Fruit fly (Drosophila melanogaster) whole organism, embryonic: ENCODE measurements around the gene CG13124.

Source experiments
- Antp ChIP-seq: fragments of 200-800 bp; sonication (Bioruptor generic); optimal IDR thresholded peaks from 3 replicates; lab custom pipeline; 2016; ENCODE audit warnings: missing biosample characterization, missing genetic modification characterization
- Atf6 ChIP-seq: fragments of 200-800 bp; sonication (Bioruptor generic); IDR thresholded peaks from 2 replicates; pipeline ENCODE4 v1.3.6; 2022; ENCODE audit warnings: missing biosample characterization, missing genetic modification characterization
- B-H1 ChIP-seq: fragments of 200-800 bp; sonication (Bioruptor generic); IDR thresholded peaks from 3 replicates; pipeline ENCODE4 v1.3.6; 2022; ENCODE audit warnings: missing biosample characterization, missing genetic modification characterization
- Bdp1 ChIP-seq: fragments of 200-800 bp; sonication (Bioruptor generic); optimal IDR thresholded peaks from 3 replicates; lab custom pipeline; 2016; ENCODE audit warnings: missing biosample characterization, missing genetic modification characterization
- Bteb2 ChIP-seq: fragments of 200-800 bp; sonication (Bioruptor generic); optimal IDR thresholded peaks from 2 replicates; lab custom pipeline; 2016; ENCODE audit warnings: missing biosample characterization, missing genetic modification characterization
- CG13123 ChIP-seq: fragments of 200-800 bp; sonication (Bioruptor generic); optimal IDR thresholded peaks from 2 replicates; lab custom pipeline; 2016; ENCODE audit warnings: missing biosample characterization, missing genetic modification characterization
- CG13287 ChIP-seq: fragments of 200-800 bp; sonication (Bioruptor generic); IDR thresholded peaks from 2 replicates; pipeline ENCODE4 v1.3.6; 2022; ENCODE audit warnings: missing biosample characterization, missing genetic modification characterization; ENCODE audit not compliant: partially characterized antibody
- CG17612 ChIP-seq: fragments of 200-800 bp; sonication (Bioruptor generic); IDR thresholded peaks from 2 replicates; pipeline ENCODE4 v1.3.6; 2022; ENCODE audit warnings: missing biosample characterization, missing genetic modification characterization
- CG4617 ChIP-seq: fragments of 200-800 bp; sonication (Bioruptor generic); optimal IDR thresholded peaks from 3 replicates; lab custom pipeline; 2016; ENCODE audit warnings: missing biosample characterization, missing genetic modification characterization, borderline replicate concordance
- CG4707 ChIP-seq: fragments of 200-800 bp; sonication (Bioruptor generic); optimal IDR thresholded peaks from 2 replicates; lab custom pipeline; 2018; ENCODE audit warnings: missing biosample characterization, mild to moderate bottlenecking, missing genetic modification characterization, moderate library complexity
- CG4730 ChIP-seq: fragments of 200-800 bp; sonication (Bioruptor generic); IDR thresholded peaks from 2 replicates; pipeline ENCODE4 v1.3.6; 2022; ENCODE audit warnings: missing biosample characterization, missing genetic modification characterization
- CG9727 ChIP-seq: fragments of 200-800 bp; sonication (Bioruptor generic); optimal IDR thresholded peaks from 3 replicates; lab custom pipeline; 2017; ENCODE audit warnings: missing biosample characterization, mild to moderate bottlenecking, missing genetic modification characterization
- CHES-1-like ChIP-seq: fragments of 200-800 bp; sonication (Bioruptor generic); optimal IDR thresholded peaks from 2 replicates; lab custom pipeline; 2016; ENCODE audit warnings: missing biosample characterization, missing genetic modification characterization
- D19A ChIP-seq: fragments of 200-800 bp; optimal IDR thresholded peaks from 3 replicates; lab custom pipeline; 2019; ENCODE audit warnings: missing biosample characterization, mild to moderate bottlenecking, missing genetic modification characterization, moderate library complexity
- Deaf1 ChIP-seq: fragments of 200-800 bp; optimal IDR thresholded peaks from 3 replicates; lab custom pipeline; 2019; ENCODE audit warnings: missing biosample characterization, mild to moderate bottlenecking, missing genetic modification characterization, moderate library complexity
- E2f2 ChIP-seq: fragments of 200-800 bp; sonication (Bioruptor generic); IDR thresholded peaks from 2 replicates; pipeline ENCODE4 v1.3.6; 2022; ENCODE audit warnings: missing biosample characterization, missing genetic modification characterization
- Fer1 ChIP-seq: fragments of 200-800 bp; sonication (Bioruptor generic); optimal IDR thresholded peaks from 2 replicates; lab custom pipeline; 2017; ENCODE audit warnings: missing biosample characterization, mild to moderate bottlenecking, missing genetic modification characterization
- Fer3 ChIP-seq: fragments of 200-800 bp; sonication (Bioruptor generic); optimal IDR thresholded peaks from 2 replicates; lab custom pipeline; 2018; ENCODE audit warnings: missing biosample characterization, mild to moderate bottlenecking, missing genetic modification characterization, moderate library complexity
- HmgD ChIP-seq: fragments of 200-800 bp; sonication (Bioruptor generic); optimal IDR thresholded peaks from 3 replicates; lab custom pipeline; 2016; ENCODE audit warnings: missing biosample characterization, missing genetic modification characterization
- Hr51 ChIP-seq, 2 experiments: fragments of 200-800 bp; sonication (Bioruptor generic); optimal IDR thresholded peaks; 2 replicates in 1 of 2; 3 replicates in 1 of 2; lab custom pipeline; 2016 to 2018; ENCODE audit warnings: missing biosample characterization in 2 of 2, missing genetic modification characterization in 2 of 2, mild to moderate bottlenecking in 1 of 2, moderate library complexity in 1 of 2
- Lhr ChIP-seq: fragments of 200-800 bp; sonication (Bioruptor generic); optimal IDR thresholded peaks from 3 replicates; lab custom pipeline; 2017; ENCODE audit warnings: mild to moderate bottlenecking, missing biosample characterization, missing genetic modification reagents, missing genetic modification characterization
- Mad ChIP-seq: fragments of 200-800 bp; sonication (Bioruptor generic); optimal IDR thresholded peaks from 2 replicates; lab custom pipeline; 2016; ENCODE audit warnings: missing biosample characterization, missing genetic modification characterization
- Pdp1 ChIP-seq, 2 experiments: fragments of 200-800 bp; sonication (Bioruptor generic); optimal IDR thresholded peaks; 3 replicates each; lab custom pipeline; 2016; ENCODE audit warnings: missing biosample characterization in 2 of 2, missing genetic modification characterization in 2 of 2, mild to moderate bottlenecking in 1 of 2, moderate library complexity in 1 of 2
- Rfx ChIP-seq: fragments of 200-800 bp; sonication (Bioruptor generic); IDR thresholded peaks from 2 replicates; pipeline ENCODE4 v1.3.6; 2022; ENCODE audit warnings: missing biosample characterization, missing genetic modification characterization
- Xrp1 ChIP-seq: fragments of 200-800 bp; sonication (Bioruptor generic); IDR thresholded peaks from 2 replicates; pipeline ENCODE4 v1.3.6; 2022; ENCODE audit warnings: missing biosample characterization, missing genetic modification characterization
- ap ChIP-seq: fragments of 200-800 bp; sonication (Bioruptor generic); IDR thresholded peaks from 2 replicates; pipeline ENCODE4 v1.3.6; 2022; ENCODE audit warnings: missing biosample characterization, missing genetic modification characterization
- bcd ChIP-seq: fragments of 200-800 bp; sonication (Bioruptor generic); optimal IDR thresholded peaks from 2 replicates; lab custom pipeline; 2017; ENCODE audit warnings: missing biosample characterization, mild to moderate bottlenecking, missing genetic modification characterization
- bigmax ChIP-seq: fragments of 200-800 bp; sonication (Bioruptor generic); optimal IDR thresholded peaks from 2 replicates; lab custom pipeline; 2018; ENCODE audit warnings: missing biosample characterization, mild to moderate bottlenecking, missing genetic modification characterization
- danr ChIP-seq: fragments of 200-800 bp; sonication (Bioruptor generic); IDR thresholded peaks from 2 replicates; pipeline ENCODE4 v1.3.6; 2022; ENCODE audit warnings: missing biosample characterization, missing genetic modification characterization
- dm ChIP-seq: fragments of 200-800 bp; sonication (Bioruptor generic); optimal IDR thresholded peaks from 3 replicates; lab custom pipeline; 2016; ENCODE audit warnings: missing biosample characterization, missing genetic modification characterization
- emc ChIP-seq: fragments of 200-800 bp; sonication (Bioruptor generic); optimal IDR thresholded peaks from 2 replicates; lab custom pipeline; 2016; ENCODE audit warnings: missing biosample characterization, missing genetic modification characterization
- fru ChIP-seq: fragments of >200 bp; optimal IDR thresholded peaks from 2 replicates; lab custom pipeline; 2017
- gsb ChIP-seq: fragments of 200-800 bp; sonication (Bioruptor generic); IDR thresholded peaks from 2 replicates; pipeline ENCODE4 v1.3.6; 2022; ENCODE audit warnings: missing biosample characterization, missing genetic modification characterization
- her ChIP-seq: fragments of 200-800 bp; sonication (Bioruptor generic); optimal IDR thresholded peaks from 2 replicates; lab custom pipeline; 2016; ENCODE audit warnings: missing biosample characterization, missing genetic modification characterization
- lilli ChIP-seq: fragments of 200-800 bp; sonication (Bioruptor generic); optimal IDR thresholded peaks from 3 replicates; lab custom pipeline; 2016; ENCODE audit warnings: missing biosample characterization, missing genetic modification characterization
- nau ChIP-seq: fragments of 200-800 bp; sonication (Bioruptor generic); optimal IDR thresholded peaks from 3 replicates; lab custom pipeline; 2017; ENCODE audit warnings: missing biosample characterization, mild to moderate bottlenecking, missing genetic modification characterization, missing genetic modification reagents
- odd ChIP-seq: fragments of 200-800 bp; sonication (Bioruptor generic); optimal IDR thresholded peaks from 2 replicates; lab custom pipeline; 2017; ENCODE audit warnings: missing biosample characterization, mild to moderate bottlenecking, missing genetic modification characterization
- otp ChIP-seq: fragments of 200-800 bp; sonication (Bioruptor generic); IDR thresholded peaks from 3 replicates; pipeline ENCODE4, ENCODE4 v1.3.6; 2022; ENCODE audit warnings: missing biosample characterization, missing genetic modification characterization
- pnt ChIP-seq: fragments of 200-800 bp; sonication (Bioruptor generic); optimal IDR thresholded peaks from 3 replicates; lab custom pipeline; 2016; ENCODE audit warnings: missing biosample characterization, missing genetic modification characterization
- prd ChIP-seq, 3 experiments: fragments of >200 bp in 2 of 3; fragments of 200-800 bp in 1 of 3; sonication (Bioruptor generic) in 1 of 3; optimal IDR thresholded peaks in 2 of 3; IDR thresholded peaks in 1 of 3; 2 replicates in 2 of 3; 3 replicates in 1 of 3; pipeline versions ENCODE4 v1.3.6 to Lab custom; 2017 to 2022; ENCODE audit warnings: missing biosample characterization in 1 of 3, missing genetic modification characterization in 1 of 3
- ro ChIP-seq: fragments of 200-800 bp; sonication (Bioruptor generic); IDR thresholded peaks from 2 replicates; pipeline ENCODE4 v1.3.6; 2022; ENCODE audit warnings: missing biosample characterization, missing genetic modification characterization
- row ChIP-seq: fragments of 200-800 bp; sonication (Bioruptor generic); IDR thresholded peaks from 3 replicates; pipeline ENCODE4 v1.3.6; 2022; ENCODE audit warnings: missing biosample characterization, missing genetic modification characterization
- schlank ChIP-seq: fragments of 200-800 bp; sonication (Bioruptor generic); optimal IDR thresholded peaks from 2 replicates; lab custom pipeline; 2018; ENCODE audit warnings: missing biosample characterization, mild to moderate bottlenecking, missing genetic modification characterization
- seq ChIP-seq: fragments of 200-800 bp; sonication (Bioruptor generic); IDR thresholded peaks from 2 replicates; pipeline ENCODE4 v1.3.6; 2022; ENCODE audit warnings: missing biosample characterization, missing genetic modification characterization
- sim ChIP-seq: fragments of 200-800 bp; sonication (Bioruptor generic); IDR thresholded peaks from 2 replicates; pipeline ENCODE4 v1.3.6; 2022; ENCODE audit warnings: missing biosample characterization, missing genetic modification characterization
- sna ChIP-seq: fragments of 200-800 bp; sonication (Bioruptor generic); IDR thresholded peaks from 2 replicates; pipeline ENCODE4 v1.3.6; 2022; ENCODE audit warnings: missing biosample characterization, missing genetic modification characterization; ENCODE audit not compliant: partially characterized antibody
- sqz ChIP-seq: fragments of 200-800 bp; sonication (Bioruptor generic); optimal IDR thresholded peaks from 3 replicates; lab custom pipeline; 2018; ENCODE audit warnings: missing biosample characterization, mild to moderate bottlenecking, missing genetic modification characterization
- tgo ChIP-seq: fragments of 200-800 bp; sonication (Bioruptor generic); IDR thresholded peaks from 3 replicates; pipeline ENCODE4 v1.3.6; 2022; ENCODE audit warnings: missing biosample characterization, missing genetic modification characterization
- toy ChIP-seq: fragments of 200-800 bp; sonication (Bioruptor generic); IDR thresholded peaks from 2 replicates; pipeline ENCODE4 v1.3.6; 2022; ENCODE audit warnings: missing biosample characterization, missing genetic modification characterization
- usp ChIP-seq: fragments of >200 bp; optimal IDR thresholded peaks from 2 replicates; lab custom pipeline; 2017; ENCODE audit warnings: missing biosample characterization, missing genetic modification characterization
- wor ChIP-seq: fragments of 200-800 bp; sonication (Bioruptor generic); IDR thresholded peaks from 2 replicates; pipeline ENCODE4 v1.3.6; 2022; ENCODE audit warnings: missing biosample characterization, missing genetic modification characterization

CG13124 gene

dm6 chr2L:9954119-9954518 is 45.7 kb upstream of the CG13124 start, which contains the start of the genes CG13126 and CG4709 (continued):
- TF ChIP-seq sna (GFP tag; lab: Robert Waterston, UW) (no peak), Atf6 (GFP tag; lab: Robert Waterston, UW) (peak; percentile 84), Pdp1 (GFP tag; optimal IDR thresholded peaks at IDR 0.05; lab: Kevin White, UChicago) (peak; percentile 25 to 71), nau (peak; percentile 85), Xrp1 (GFP tag; lab: Robert Waterston, UW) (peak; percentile 97), D19A (peak; percentile 90), sim (peak; percentile 81; the same call in 1 of the 2 replicates), bigmax (GFP tag; lab: Kevin White, UChicago) (no peak), Bdp1 (peak; percentile 28), sqz (GFP tag; lab: Kevin White, UChicago) (peak; percentile 84), seq (peak; percentile 66; the same call in 1 of the 2 replicates), B-H1 (peak; percentile 73), E2f2 (GFP tag; lab: Robert Waterston, UW) (peak; percentile 76), Lhr (GFP tag; lab: Kevin White, UChicago) (peak; percentile 79), CG13123 (GFP tag; lab: Kevin White, UChicago) (peak; percentile 75), ap (GFP tag; lab: Robert Waterston, UW) (peak; percentile 83), CG9727 (GFP tag; lab: Kevin White, UChicago) (peak; percentile 96), Antp (GFP tag; lab: Kevin White, UChicago) (peak; percentile 13), gsb (GFP tag; lab: Robert Waterston, UW) (peak; percentile 68), lilli (peak; percentile 81), schlank (tag; lab: Kevin White, UChicago) (peak; percentile 24), fru (lab: Kevin White, UChicago) (no peak), toy (GFP tag; lab: Robert Waterston, UW) (0 out of 2 replicates have a peak, but pooled peaks have one; percentile 45), CHES-1-like (peak; percentile 37), Fer3 (tag; lab: Kevin White, UChicago) (peak; percentile 94), Deaf1 (peak; percentile 73), wor (peak; percentile 64), Mad (GFP tag; lab: Kevin White, UChicago) (peak; percentile 45), otp (GFP tag; lab: Robert Waterston, UW) (peak; percentile 77; the same call in 2 of the 3 replicates), pnt (GFP tag; lab: Kevin White, UChicago) (peak; percentile 33), Rfx (peak; percentile 92), bcd (GFP tag; lab: Kevin White, UChicago) (peak; percentile 93), Hr51 (GFP tag; optimal IDR thresholded peaks at IDR 0.05; lab: Kevin White, UChicago) (peak; percentile 51 to 91), her (no peak), CG4707 (GFP tag; lab: Kevin White, UChicago) (peak; percentile 57), tgo (GFP tag; lab: Robert Waterston, UW) (peak; percentile 91), Fer1 (GFP tag; lab: Kevin White, UChicago) (peak; percentile 94), CG4617 (GFP tag; lab: Kevin White, UChicago) (peak; percentile 85), danr (GFP tag; lab: Robert Waterston, UW) (peak; percentile 70), emc (GFP tag; lab: Kevin White, UChicago) (peak; percentile 1), Bteb2 (GFP tag; lab: Kevin White, UChicago) (peak; percentile 49), ro (GFP tag; lab: Robert Waterston, UW) (peak; percentile 75), prd (optimal IDR thresholded peaks at IDR 0.05; lab: Kevin White, UChicago) (no peak), prd (GFP tag; IDR thresholded peaks at IDR 0.05; lab: Robert Waterston, UW) (peak; percentile 92), usp (GFP tag; lab: Kevin White, UChicago) (no peak), CG17612 (GFP tag; lab: Robert Waterston, UW) (0 out of 2 replicates have a peak, but pooled peaks have one; percentile 30), HmgD (GFP tag; lab: Kevin White, UChicago) (no peak), CG4730 (peak; percentile 86), odd (GFP tag; lab: Kevin White, UChicago) (peak; percentile 82), CG13287 (GFP tag; lab: Robert Waterston, UW) (no peak; the same call in 1 of the 2 replicates), row (GFP tag; lab: Robert Waterston, UW) (peak; percentile 96), dm (GFP tag; lab: Kevin White, UChicago) (peak; percentile 20)
